Worm (Caenorhabditis elegans) whole organism, L4 larva: Measurements from ENCODE around the gene dac-1.
A peak's percentile ranks its signal among the peaks of the same experiment; 100 is the strongest.

Source experiments
- F10B5.3 ChIP-seq: sonication (generic microtip); optimal IDR thresholded peaks from 2 replicates; lab custom pipeline; 2016; ENCODE audit warnings: mild to moderate bottlenecking, missing genetic modification characterization, missing compliant biosample characterization
- T26A8.4 ChIP-seq: fragments of 200-800 bp; sonication (Bioruptor generic); IDR thresholded peaks from 2 replicates; pipeline ENCODE4 v1.3.6; 2022; ENCODE audit warnings: missing genetic modification characterization, missing compliant biosample characterization
- Y105C5A.15 ChIP-seq: fragments of 200-800 bp; sonication (Bioruptor generic); IDR thresholded peaks from 2 replicates; pipeline ENCODE4 v1.3.6; 2022; ENCODE audit warnings: missing genetic modification characterization, missing compliant biosample characterization
- Y5F2A.4 ChIP-seq: fragments of 200-800 bp; sonication (Bioruptor generic); optimal IDR thresholded peaks from 2 replicates; lab custom pipeline; 2018; ENCODE audit warnings: mild to moderate bottlenecking, missing genetic modification characterization, missing compliant biosample characterization
- Y75B8A.6 ChIP-seq: fragments of 200-800 bp; sonication (Bioruptor generic); IDR thresholded peaks from 2 replicates; pipeline ENCODE4 v1.3.6; 2022; ENCODE audit warnings: missing genetic modification reagents, missing genetic modification characterization, missing compliant biosample characterization
- aly-2 ChIP-seq: sonication (generic microtip); optimal IDR thresholded peaks from 2 replicates; lab custom pipeline; 2018; ENCODE audit warnings: missing biosample characterization, missing genetic modification characterization
- attf-4 ChIP-seq: sonication (generic microtip); optimal IDR thresholded peaks from 3 replicates; lab custom pipeline; 2017; ENCODE audit warnings: missing biosample characterization, missing genetic modification characterization
- ceh-28 ChIP-seq: fragments of 150-350 bp; optimal IDR thresholded peaks from 2 replicates; lab custom pipeline; 2014; ENCODE audit warnings: missing biosample characterization, missing genetic modification reagents, missing genetic modification characterization
- ceh-62 ChIP-seq: sonication (generic microtip); optimal IDR thresholded peaks from 2 replicates; lab custom pipeline; 2017; ENCODE audit warnings: missing biosample characterization, missing genetic modification characterization
- ctbp-1 ChIP-seq: fragments of 200-800 bp; sonication (Bioruptor generic); IDR thresholded peaks from 2 replicates; pipeline ENCODE4 v1.3.6; 2022; ENCODE audit warnings: missing genetic modification reagents, missing genetic modification characterization, missing compliant biosample characterization
- daf-19 ChIP-seq: fragments of 200-800 bp; sonication (Bioruptor generic); conservative IDR thresholded peaks from 2 replicates; pipeline ENCODE4 v1.3.6; 2022; ENCODE audit warnings: missing genetic modification characterization, missing compliant biosample characterization
- daf-8 ChIP-seq: fragments of 200-800 bp; sonication (Bioruptor generic); IDR thresholded peaks from 2 replicates; pipeline ENCODE4 v1.3.6; 2022; ENCODE audit warnings: missing genetic modification characterization, missing compliant biosample characterization
- dmd-6 ChIP-seq: fragments of 200-800 bp; sonication (Bioruptor generic); IDR thresholded peaks from 2 replicates; pipeline ENCODE4 v1.3.6; 2022; ENCODE audit warnings: missing genetic modification reagents, missing genetic modification characterization, missing compliant biosample characterization
- dmd-9 ChIP-seq: fragments of 200-800 bp; sonication (Bioruptor generic); IDR thresholded peaks from 2 replicates; pipeline ENCODE4 v1.3.6; 2022; ENCODE audit warnings: missing genetic modification reagents, missing genetic modification characterization, missing compliant biosample characterization
- dpl-1 ChIP-seq: fragments of 150-350 bp; optimal IDR thresholded peaks from 2 replicates; lab custom pipeline; 2014; ENCODE audit warnings: missing biosample characterization, missing genetic modification reagents, missing genetic modification characterization
- duxl-1 ChIP-seq: sonication (generic microtip); optimal IDR thresholded peaks from 2 replicates; lab custom pipeline; 2016; ENCODE audit warnings: mild to moderate bottlenecking, missing genetic modification characterization, moderate library complexity, missing compliant biosample characterization; ENCODE audit not compliant: poor library complexity
- dve-1 ChIP-seq: sonication (generic microtip); optimal IDR thresholded peaks from 2 replicates; lab custom pipeline; 2017; ENCODE audit warnings: antibody characterized with exemption, mild to moderate bottlenecking, missing genetic modification characterization, missing compliant biosample characterization; ENCODE audit not compliant: insufficient read depth
- egl-43 ChIP-seq: fragments of 200-800 bp; sonication (Bioruptor generic); IDR thresholded peaks from 2 replicates; pipeline ENCODE4 v1.3.6; 2022; ENCODE audit warnings: missing genetic modification reagents, missing genetic modification characterization, missing compliant biosample characterization
- fkh-10 ChIP-seq: fragments of 150-350 bp; optimal IDR thresholded peaks from 2 replicates; lab custom pipeline; 2014; ENCODE audit warnings: missing biosample characterization, missing genetic modification reagents, missing genetic modification characterization
- fos-1 ChIP-seq: fragments of 150-350 bp; optimal IDR thresholded peaks from 2 replicates; lab custom pipeline; 2014; ENCODE audit warnings: missing biosample characterization, missing genetic modification characterization
- hlh-11 ChIP-seq: fragments of 200-800 bp; sonication (Bioruptor generic); optimal IDR thresholded peaks from 2 replicates; lab custom pipeline; 2018; ENCODE audit warnings: mild to moderate bottlenecking, missing genetic modification characterization, missing compliant biosample characterization
- hmg-1.1 ChIP-seq: fragments of 200-800 bp; sonication (Bioruptor generic); IDR thresholded peaks from 2 replicates; pipeline ENCODE4 v1.3.6; 2022; ENCODE audit warnings: missing genetic modification reagents, missing genetic modification characterization, missing compliant biosample characterization
- lim-7 ChIP-seq: fragments of 200-800 bp; sonication (Bioruptor generic); IDR thresholded peaks from 2 replicates; pipeline ENCODE4 v1.3.6; 2022; ENCODE audit warnings: missing genetic modification characterization, missing compliant biosample characterization
- lin-13 ChIP-seq: fragments of 150-350 bp; optimal IDR thresholded peaks from 2 replicates; lab custom pipeline; 2014; ENCODE audit warnings: missing biosample characterization, missing genetic modification reagents, missing genetic modification characterization
- lin-15B ChIP-seq: fragments of 150-350 bp; sonication (generic microtip); optimal IDR thresholded peaks from 3 replicates; lab custom pipeline; 2014; ENCODE audit warnings: missing biosample characterization, missing genetic modification characterization
- lin-38 ChIP-seq: fragments of 200-800 bp; sonication (Bioruptor generic); IDR thresholded peaks from 2 replicates; pipeline ENCODE4 v1.3.6; 2022; ENCODE audit warnings: missing genetic modification reagents, missing genetic modification characterization, missing compliant biosample characterization
- lir-3 ChIP-seq: sonication (generic microtip); optimal IDR thresholded peaks from 2 replicates; lab custom pipeline; 2016; ENCODE audit warnings: mild to moderate bottlenecking, missing genetic modification characterization, missing compliant biosample characterization
- lsy-2 ChIP-seq, 2 experiments: fragments of 150-350 bp in 1 of 2; sonication (generic microtip) in 1 of 2; optimal IDR thresholded peaks; 2 replicates each; lab custom pipeline; 2014 to 2017; ENCODE audit warnings: missing biosample characterization in 2 of 2, missing genetic modification characterization in 2 of 2
- madf-5 ChIP-seq, 2 experiments: fragments of 200-800 bp; sonication (Bioruptor generic); IDR thresholded peaks; 2 replicates each; pipeline ENCODE4 v1.3.6; 2022; ENCODE audit warnings: missing compliant biosample characterization in 2 of 2, missing genetic modification characterization in 2 of 2
- mdl-1 ChIP-seq, 2 experiments: fragments of 150-350 bp in 1 of 2; sonication (generic microtip) in 1 of 2; optimal IDR thresholded peaks; 2 replicates each; lab custom pipeline; 2014 to 2017; ENCODE audit warnings: missing biosample characterization in 2 of 2, missing genetic modification characterization in 2 of 2
- mdt-29 ChIP-seq: fragments of 200-800 bp; sonication (Bioruptor generic); IDR thresholded peaks from 2 replicates; pipeline ENCODE4 v1.3.6; 2022; ENCODE audit warnings: missing genetic modification reagents, missing genetic modification characterization, missing compliant biosample characterization
- mep-1 ChIP-seq: fragments of 150-350 bp; sonication (generic microtip); optimal IDR thresholded peaks from 3 replicates; lab custom pipeline; 2014; ENCODE audit warnings: missing biosample characterization, missing genetic modification characterization
- mxl-3 ChIP-seq: fragments of 200-800 bp; sonication (Bioruptor generic); optimal IDR thresholded peaks from 2 replicates; lab custom pipeline; 2018; ENCODE audit warnings: mild to moderate bottlenecking, missing genetic modification characterization, missing compliant biosample characterization
- nhr-102 ChIP-seq: sonication (generic microtip); optimal IDR thresholded peaks from 2 replicates; lab custom pipeline; 2016; ENCODE audit warnings: mild to moderate bottlenecking, missing genetic modification characterization, moderate library complexity, missing compliant biosample characterization
- nhr-11 ChIP-seq: fragments of 150-350 bp; optimal IDR thresholded peaks from 2 replicates; lab custom pipeline; 2014; ENCODE audit warnings: missing biosample characterization, missing genetic modification characterization
- nhr-111 ChIP-seq: fragments of 200-800 bp; sonication (Bioruptor generic); optimal IDR thresholded peaks from 2 replicates; lab custom pipeline; 2018; ENCODE audit warnings: mild to moderate bottlenecking, missing genetic modification characterization, missing compliant biosample characterization
- nhr-42 ChIP-seq: fragments of 200-800 bp; sonication (Bioruptor generic); IDR thresholded peaks from 2 replicates; pipeline ENCODE4 v1.3.6; 2022; ENCODE audit warnings: missing genetic modification characterization, missing compliant biosample characterization
- nhr-6 ChIP-seq: fragments of 150-350 bp; optimal IDR thresholded peaks from 2 replicates; lab custom pipeline; 2014; ENCODE audit warnings: missing biosample characterization, missing genetic modification characterization
- nhr-77 ChIP-seq: fragments of 150-350 bp; optimal IDR thresholded peaks from 2 replicates; lab custom pipeline; 2014; ENCODE audit warnings: missing biosample characterization, missing genetic modification characterization
- pha-4 ChIP-seq, 2 experiments: fragments of 150-350 bp in 1 of 2; fragments of 200-800 bp in 1 of 2; sonication (Bioruptor generic) in 1 of 2; IDR thresholded peaks in 1 of 2; optimal IDR thresholded peaks in 1 of 2; 2 replicates each; pipeline versions ENCODE4 v1.3.6 to Lab custom; 2014 to 2022; ENCODE audit warnings: missing genetic modification characterization in 2 of 2, missing genetic modification reagents in 2 of 2, missing biosample characterization in 1 of 2, missing compliant biosample characterization in 1 of 2
- php-3 ChIP-seq: fragments of 200-800 bp; sonication (Bioruptor generic); IDR thresholded peaks from 2 replicates; pipeline ENCODE4 v1.3.6; 2022; ENCODE audit warnings: missing genetic modification reagents, missing genetic modification characterization, missing compliant biosample characterization
- saeg-2 ChIP-seq: fragments of 200-800 bp; sonication (Bioruptor generic); IDR thresholded peaks from 2 replicates; pipeline ENCODE4 v1.3.6; 2022; ENCODE audit warnings: missing genetic modification reagents, missing genetic modification characterization, missing compliant biosample characterization
- sdz-12 ChIP-seq: fragments of 200-800 bp; sonication (Bioruptor generic); optimal IDR thresholded peaks from 2 replicates; lab custom pipeline; 2018; ENCODE audit warnings: mild to moderate bottlenecking, missing genetic modification characterization, missing compliant biosample characterization
- set-16 ChIP-seq: fragments of 200-800 bp; sonication (Bioruptor generic); IDR thresholded peaks from 2 replicates; pipeline ENCODE4 v1.3.6; 2022; ENCODE audit warnings: missing genetic modification reagents, missing genetic modification characterization, missing compliant biosample characterization
- snpc-1.2 ChIP-seq: fragments of 200-800 bp; sonication (Bioruptor generic); IDR thresholded peaks from 2 replicates; pipeline ENCODE4 v1.3.6; 2022; ENCODE audit warnings: missing genetic modification reagents, missing genetic modification characterization, missing compliant biosample characterization
- snpc-4 ChIP-seq: fragments of 150-350 bp; optimal IDR thresholded peaks from 2 replicates; lab custom pipeline; 2014; ENCODE audit warnings: missing biosample characterization, missing genetic modification characterization
- spr-1 ChIP-seq: sonication (generic microtip); optimal IDR thresholded peaks from 2 replicates; lab custom pipeline; 2016; ENCODE audit warnings: mild to moderate bottlenecking, missing genetic modification characterization, missing compliant biosample characterization
- zag-1 ChIP-seq: fragments of 150-350 bp; optimal IDR thresholded peaks from 2 replicates; lab custom pipeline; 2014; ENCODE audit warnings: missing biosample characterization, missing genetic modification characterization
- ztf-11 ChIP-seq: fragments of 150-350 bp; optimal IDR thresholded peaks from 2 replicates; lab custom pipeline; 2014; ENCODE audit warnings: missing biosample characterization, missing genetic modification characterization

dac-1 gene

ce11 chrIII:833711-834442 lies 17.9 kb downstream of the dac-1 start (continued):
- peak; percentile 78 for TF ChIP-seq fos-1 (tag; lab: Kevin White, UChicago)
- peak; percentile 77 for TF ChIP-seq php-3 (GFP tag; lab: Robert Waterston, UW)
- no peak for TF ChIP-seq Y5F2A.4 (GFP tag; lab: Kevin White, UChicago)
- TF ChIP-seq lsy-2 (tag; optimal IDR thresholded peaks at IDR 0.05; lab: Kevin White, UChicago) = peak; percentile 78 to 92
- no peak for TF ChIP-seq sdz-12 (GFP tag; lab: Kevin White, UChicago)
- no peak for TF ChIP-seq daf-19 (GFP tag; lab: Robert Waterston, UW)
- peak; percentile 74 for TF ChIP-seq nhr-6
- TF ChIP-seq dpl-1 (GFP tag; lab: Kevin White, UChicago) = peak; percentile 69
- no peak for TF ChIP-seq daf-8 (GFP tag; lab: Robert Waterston, UW)
- peak; percentile 1 for TF ChIP-seq attf-4 (tag; lab: Kevin White, UChicago)
- TF ChIP-seq spr-1 = peak; percentile 75
- peak; percentile 76 for TF ChIP-seq nhr-102 (tag; lab: Kevin White, UChicago)
- peak; percentile 99 for TF ChIP-seq mxl-3
- peak; percentile 97 for TF ChIP-seq mep-1 (tag; lab: Kevin White, UChicago)
- TF ChIP-seq fkh-10 (GFP tag; lab: Kevin White, UChicago) = peak; percentile 96
- TF ChIP-seq Y75B8A.6 = no peak
- peak; percentile 81 for TF ChIP-seq T26A8.4
- TF ChIP-seq dmd-6 (GFP tag; lab: Robert Waterston, UW) = peak; percentile 97
- peak; percentile 13 for TF ChIP-seq duxl-1
- TF ChIP-seq mdt-29 (GFP tag; lab: Robert Waterston, UW) = 0 out of 2 replicates have a peak, but pooled peaks have one; percentile 50
- TF ChIP-seq nhr-111 = no peak
- no peak for TF ChIP-seq snpc-4 (tag; lab: Kevin White, UChicago)
- TF ChIP-seq saeg-2 (GFP tag; lab: Robert Waterston, UW) = peak; percentile 70
- peak; percentile 90 for TF ChIP-seq hmg-1.1
- no peak for TF ChIP-seq lin-15B (tag; lab: Kevin White, UChicago)
- peak; percentile 78 for TF ChIP-seq egl-43
- peak; percentile 98 for TF ChIP-seq hlh-11
- TF ChIP-seq ceh-62 (tag; lab: Kevin White, UChicago) = no peak
- 0 out of 2 replicates have a peak, but pooled peaks have one; percentile 27 for TF ChIP-seq Y105C5A.15
- TF ChIP-seq zag-1 (tag; lab: Kevin White, UChicago) = peak; percentile 10
- TF ChIP-seq lin-38 (GFP tag; lab: Robert Waterston, UW) = peak; percentile 70
- TF ChIP-seq nhr-11 (tag; lab: Kevin White, UChicago) = peak; percentile 96
- TF ChIP-seq ctbp-1 (GFP tag; lab: Robert Waterston, UW) = peak; percentile 82
- peak in 1 of 2 experiments; percentile 52; a peak in 1 of 4 replicates for TF ChIP-seq madf-5 (GFP tag; IDR thresholded peaks at IDR 0.05; lab: Robert Waterston, UW)
- TF ChIP-seq set-16 (GFP tag; lab: Robert Waterston, UW) = peak; percentile 55; the same call in 1 of the 2 replicates
- no peak for TF ChIP-seq lir-3
- TF ChIP-seq dve-1 = peak; percentile 98
- TF ChIP-seq lin-13 = peak; percentile 78
- TF ChIP-seq aly-2 (tag; lab: Kevin White, UChicago) = no peak
- TF ChIP-seq ztf-11 (tag; lab: Kevin White, UChicago) = no peak
- peak; percentile 82 for TF ChIP-seq nhr-42 (GFP tag; lab: Robert Waterston, UW)
- no peak for TF ChIP-seq snpc-1.2 (GFP tag; lab: Robert Waterston, UW)
- no peak for TF ChIP-seq lim-7
- TF ChIP-seq dmd-9 (GFP tag; lab: Robert Waterston, UW) = peak; percentile 72; the same call in 1 of the 2 replicates
- peak; percentile 86 to 98 for TF ChIP-seq mdl-1 (tag; optimal IDR thresholded peaks at IDR 0.05; lab: Kevin White, UChicago)
- TF ChIP-seq pha-4 (GFP tag; IDR thresholded peaks at IDR 0.05; lab: Robert Waterston, UW) = peak; percentile 79
- TF ChIP-seq pha-4 (tag; optimal IDR thresholded peaks at IDR 0.05; lab: Kevin White, UChicago) = peak; percentile 75
- peak; percentile 66 for TF ChIP-seq ceh-28 (tag; lab: Kevin White, UChicago)
- TF ChIP-seq F10B5.3 (tag; lab: Kevin White, UChicago) = no peak
- peak; percentile 98 for TF ChIP-seq nhr-77 (tag; lab: Kevin White, UChicago)
